Fruit fly (Drosophila melanogaster) whole organism, embryonic: ENCODE results near the gene Indy.

Experiments used
- Aef1 ChIP-seq: fragments of 200-800 bp; sonication (Bioruptor generic); IDR thresholded peaks from 3 replicates; pipeline ENCODE4 v1.3.6; 2022; ENCODE audit warnings: missing biosample characterization, missing genetic modification characterization
- B-H1 ChIP-seq: fragments of 200-800 bp; sonication (Bioruptor generic); IDR thresholded peaks from 3 replicates; pipeline ENCODE4 v1.3.6; 2022; ENCODE audit warnings: missing biosample characterization, missing genetic modification characterization
- CG11247 ChIP-seq: fragments of 200-800 bp; sonication (Bioruptor generic); IDR thresholded peaks from 2 replicates; pipeline ENCODE4 v1.3.6; 2022; ENCODE audit warnings: missing biosample characterization, missing genetic modification characterization
- CG15073 ChIP-seq: fragments of 200-800 bp; sonication (Bioruptor generic); optimal IDR thresholded peaks from 2 replicates; lab custom pipeline; 2016; ENCODE audit warnings: missing biosample characterization, missing genetic modification characterization
- CG1529 ChIP-seq: fragments of 200-800 bp; sonication (Bioruptor generic); optimal IDR thresholded peaks from 3 replicates; lab custom pipeline; 2018; ENCODE audit warnings: missing biosample characterization, missing genetic modification characterization
- CG17385 ChIP-seq: fragments of 200-800 bp; sonication (Bioruptor generic); optimal IDR thresholded peaks from 3 replicates; lab custom pipeline; 2018; ENCODE audit warnings: missing biosample characterization, mild to moderate bottlenecking, missing genetic modification characterization
- CG17912 ChIP-seq: fragments of 200-800 bp; sonication (Bioruptor generic); optimal IDR thresholded peaks from 2 replicates; lab custom pipeline; 2018; ENCODE audit warnings: missing biosample characterization, mild to moderate bottlenecking, missing genetic modification characterization
- CG18764 ChIP-seq: fragments of 200-800 bp; sonication (Bioruptor generic); optimal IDR thresholded peaks from 3 replicates; lab custom pipeline; 2016; ENCODE audit warnings: missing biosample characterization, missing genetic modification characterization
- CG2889 ChIP-seq: fragments of 200-800 bp; sonication (Bioruptor generic); IDR thresholded peaks from 3 replicates; pipeline ENCODE4 v1.3.6; 2022; ENCODE audit warnings: missing biosample characterization, missing genetic modification characterization
- CG34376 ChIP-seq: fragments of 200-800 bp; sonication (Bioruptor generic); optimal IDR thresholded peaks from 2 replicates; lab custom pipeline; 2018; ENCODE audit warnings: missing biosample characterization, mild to moderate bottlenecking, missing genetic modification characterization
- CG3995 ChIP-seq: fragments of 200-800 bp; sonication (Bioruptor generic); optimal IDR thresholded peaks from 3 replicates; lab custom pipeline; 2016; ENCODE audit warnings: missing biosample characterization, missing genetic modification characterization
- CG5180 ChIP-seq: fragments of 200-800 bp; sonication (Bioruptor generic); optimal IDR thresholded peaks from 3 replicates; lab custom pipeline; 2017; ENCODE audit warnings: missing biosample characterization, missing genetic modification characterization, mild to moderate bottlenecking, moderate library complexity, missing genetic modification reagents
- CG5245 ChIP-seq: fragments of 200-800 bp; sonication (Bioruptor generic); optimal IDR thresholded peaks from 3 replicates; lab custom pipeline; 2016; ENCODE audit warnings: missing biosample characterization, missing genetic modification characterization
- CG7839 ChIP-seq: fragments of 200-800 bp; sonication (Bioruptor generic); optimal IDR thresholded peaks from 3 replicates; lab custom pipeline; 2018; ENCODE audit warnings: missing biosample characterization, mild to moderate bottlenecking, missing genetic modification characterization, moderate library complexity
- CG8359 ChIP-seq: fragments of 200-800 bp; sonication (Bioruptor generic); optimal IDR thresholded peaks from 2 replicates; lab custom pipeline; 2017; ENCODE audit warnings: missing biosample characterization, mild to moderate bottlenecking, missing genetic modification characterization, borderline replicate concordance
- CG8924 ChIP-seq: fragments of 200-800 bp; optimal IDR thresholded peaks from 3 replicates; lab custom pipeline; 2019; ENCODE audit warnings: missing biosample characterization, mild to moderate bottlenecking, missing genetic modification characterization, moderate library complexity
- CG9609 ChIP-seq: fragments of 200-800 bp; sonication (Bioruptor generic); optimal IDR thresholded peaks from 3 replicates; lab custom pipeline; 2016; ENCODE audit warnings: missing biosample characterization, missing genetic modification characterization
- Camta ChIP-seq: fragments of 200-800 bp; sonication (Bioruptor generic); optimal IDR thresholded peaks from 2 replicates; lab custom pipeline; 2016; ENCODE audit warnings: missing biosample characterization, missing genetic modification characterization
- Deaf1 ChIP-seq: fragments of 200-800 bp; optimal IDR thresholded peaks from 3 replicates; lab custom pipeline; 2019; ENCODE audit warnings: missing biosample characterization, mild to moderate bottlenecking, missing genetic modification characterization, moderate library complexity
- E2f1 ChIP-seq: fragments of 200-800 bp; sonication (Bioruptor generic); IDR thresholded peaks from 2 replicates; pipeline ENCODE4 v1.3.6; 2022; ENCODE audit warnings: missing biosample characterization, missing genetic modification characterization
- Eip74EF ChIP-seq, 2 experiments: fragments of 200-800 bp in 1 of 2; fragments of >200 bp in 1 of 2; sonication (Bioruptor generic) in 1 of 2; optimal IDR thresholded peaks; 2 replicates each; lab custom pipeline; 2017 to 2019; ENCODE audit warnings: missing biosample characterization in 2 of 2, missing genetic modification characterization in 2 of 2, mild to moderate bottlenecking in 1 of 2, moderate library complexity in 1 of 2
- Gsc ChIP-seq: fragments of 200-800 bp; sonication (Bioruptor generic); IDR thresholded peaks from 2 replicates; pipeline ENCODE4 v1.3.6; 2022; ENCODE audit warnings: missing biosample characterization, missing genetic modification characterization
- Neu2 ChIP-seq: fragments of 200-800 bp; sonication (Bioruptor generic); optimal IDR thresholded peaks from 3 replicates; lab custom pipeline; 2016; ENCODE audit warnings: missing biosample characterization, missing genetic modification characterization, borderline replicate concordance
- Optix ChIP-seq: fragments of 200-800 bp; sonication (Bioruptor generic); IDR thresholded peaks from 3 replicates; pipeline ENCODE4 v1.3.6; 2022; ENCODE audit warnings: missing biosample characterization, missing genetic modification characterization
- Spps ChIP-seq: fragments of 200-800 bp; sonication (Bioruptor generic); optimal IDR thresholded peaks from 2 replicates; lab custom pipeline; 2018; ENCODE audit warnings: missing biosample characterization, mild to moderate bottlenecking, missing genetic modification characterization
- Sry-β ChIP-seq: fragments of 200-800 bp; sonication (Bioruptor generic); optimal IDR thresholded peaks from 2 replicates; lab custom pipeline; 2018; ENCODE audit warnings: missing biosample characterization, mild to moderate bottlenecking, missing genetic modification characterization, moderate library complexity
- Sry-δ ChIP-seq: fragments of 200-800 bp; sonication (Bioruptor generic); optimal IDR thresholded peaks from 2 replicates; lab custom pipeline; 2016; ENCODE audit warnings: missing biosample characterization, missing genetic modification characterization
- Xbp1 ChIP-seq: fragments of 200-800 bp; sonication (Bioruptor generic); optimal IDR thresholded peaks from 3 replicates; lab custom pipeline; 2016; ENCODE audit warnings: missing biosample characterization, mild to moderate bottlenecking, missing genetic modification characterization
- amos ChIP-seq: fragments of 200-800 bp; sonication (Bioruptor generic); IDR thresholded peaks from 2 replicates; pipeline ENCODE4 v1.3.6; 2022; ENCODE audit warnings: missing biosample characterization, missing genetic modification characterization; ENCODE audit not compliant: partially characterized antibody
- ash1 ChIP-seq: fragments of 200-800 bp; sonication (Bioruptor generic); optimal IDR thresholded peaks from 2 replicates; lab custom pipeline; 2018; ENCODE audit warnings: missing biosample characterization, mild to moderate bottlenecking, missing genetic modification characterization
- az2 ChIP-seq: fragments of 200-800 bp; sonication (Bioruptor generic); optimal IDR thresholded peaks from 3 replicates; lab custom pipeline; 2016; ENCODE audit warnings: missing biosample characterization, missing genetic modification characterization
- cas ChIP-seq: fragments of 200-800 bp; sonication (Bioruptor generic); IDR thresholded peaks from 2 replicates; pipeline ENCODE4 v1.3.6; 2022; ENCODE audit warnings: missing biosample characterization, missing genetic modification characterization
- ci ChIP-seq: fragments of 200-800 bp; sonication (Bioruptor generic); IDR thresholded peaks from 3 replicates; pipeline ENCODE4 v1.3.6; 2022; ENCODE audit warnings: missing biosample characterization, missing genetic modification characterization
- cwo ChIP-seq: fragments of 200-800 bp; sonication (Bioruptor generic); optimal IDR thresholded peaks from 3 replicates; lab custom pipeline; 2017; ENCODE audit warnings: missing biosample characterization, missing genetic modification characterization, mild to moderate bottlenecking, moderate library complexity, missing genetic modification reagents
- dan ChIP-seq: fragments of 200-800 bp; sonication (Bioruptor generic); IDR thresholded peaks from 2 replicates; pipeline ENCODE4 v1.3.6; 2022; ENCODE audit warnings: missing biosample characterization, missing genetic modification characterization
- dm ChIP-seq: fragments of 200-800 bp; sonication (Bioruptor generic); optimal IDR thresholded peaks from 3 replicates; lab custom pipeline; 2016; ENCODE audit warnings: missing biosample characterization, missing genetic modification characterization
- dmrt99B ChIP-seq: fragments of 200-800 bp; sonication (Bioruptor generic); optimal IDR thresholded peaks from 2 replicates; lab custom pipeline; 2018; ENCODE audit warnings: missing biosample characterization, mild to moderate bottlenecking, missing genetic modification characterization, moderate library complexity
- en ChIP-seq: fragments of 200-800 bp; sonication (Bioruptor generic); optimal IDR thresholded peaks from 2 replicates; lab custom pipeline; 2016; ENCODE audit warnings: missing biosample characterization, missing genetic modification characterization
- fd3F ChIP-seq: fragments of 200-800 bp; sonication (Bioruptor generic); optimal IDR thresholded peaks from 2 replicates; lab custom pipeline; 2018; ENCODE audit warnings: missing biosample characterization, mild to moderate bottlenecking, missing genetic modification characterization, moderate library complexity
- hkb ChIP-seq, 2 experiments: fragments of 200-800 bp in 1 of 2; fragments of >200 bp in 1 of 2; sonication (Bioruptor generic) in 1 of 2; IDR thresholded peaks in 1 of 2; optimal IDR thresholded peaks in 1 of 2; 2 replicates each; pipeline versions ENCODE4 v1.3.6 to Lab custom; 2017 to 2022; ENCODE audit warnings: missing biosample characterization in 1 of 2, missing genetic modification characterization in 1 of 2
- hth ChIP-seq: fragments of >200 bp; optimal IDR thresholded peaks from 2 replicates; lab custom pipeline; 2017; ENCODE audit warnings: inconsistent platforms
- kah ChIP-seq: fragments of 200-800 bp; sonication (Bioruptor generic); optimal IDR thresholded peaks from 2 replicates; lab custom pipeline; 2018; ENCODE audit warnings: missing biosample characterization, mild to moderate bottlenecking, missing genetic modification characterization
- kni ChIP-seq: fragments of 200-800 bp; sonication (Bioruptor generic); optimal IDR thresholded peaks from 3 replicates; lab custom pipeline; 2017; ENCODE audit warnings: mild to moderate bottlenecking, missing biosample characterization, missing genetic modification reagents, missing genetic modification characterization
- nerfin-2 ChIP-seq: fragments of 200-800 bp; sonication (Bioruptor generic); IDR thresholded peaks from 2 replicates; pipeline ENCODE4 v1.3.6; 2022; ENCODE audit warnings: missing biosample characterization, missing genetic modification characterization; ENCODE audit not compliant: partially characterized antibody
- nmo ChIP-seq: fragments of 200-800 bp; sonication (Bioruptor generic); optimal IDR thresholded peaks from 2 replicates; lab custom pipeline; 2018; ENCODE audit warnings: missing biosample characterization, mild to moderate bottlenecking, missing genetic modification characterization, moderate library complexity
- pita ChIP-seq: fragments of 200-800 bp; sonication (Bioruptor generic); optimal IDR thresholded peaks from 2 replicates; lab custom pipeline; 2017; ENCODE audit warnings: missing biosample characterization, mild to moderate bottlenecking, missing genetic modification characterization
- scrt ChIP-seq: fragments of 200-800 bp; sonication (Bioruptor generic); optimal IDR thresholded peaks from 2 replicates; lab custom pipeline; 2018; ENCODE audit warnings: missing biosample characterization, mild to moderate bottlenecking, missing genetic modification characterization, moderate library complexity
- sisA ChIP-seq: fragments of 200-800 bp; sonication (Bioruptor generic); IDR thresholded peaks from 2 replicates; pipeline ENCODE4 v1.3.6; 2022; ENCODE audit warnings: missing biosample characterization, missing genetic modification characterization
- unc-4 ChIP-seq: fragments of 200-800 bp; sonication (Bioruptor generic); IDR thresholded peaks from 2 replicates; pipeline ENCODE4 v1.3.6; 2022; ENCODE audit warnings: missing biosample characterization, missing genetic modification characterization; ENCODE audit not compliant: partially characterized antibody
- zf30C ChIP-seq: fragments of 200-800 bp; sonication (Bioruptor generic); optimal IDR thresholded peaks from 3 replicates; lab custom pipeline; 2018; ENCODE audit warnings: missing biosample characterization, mild to moderate bottlenecking, missing genetic modification characterization

Indy gene

DNA sequence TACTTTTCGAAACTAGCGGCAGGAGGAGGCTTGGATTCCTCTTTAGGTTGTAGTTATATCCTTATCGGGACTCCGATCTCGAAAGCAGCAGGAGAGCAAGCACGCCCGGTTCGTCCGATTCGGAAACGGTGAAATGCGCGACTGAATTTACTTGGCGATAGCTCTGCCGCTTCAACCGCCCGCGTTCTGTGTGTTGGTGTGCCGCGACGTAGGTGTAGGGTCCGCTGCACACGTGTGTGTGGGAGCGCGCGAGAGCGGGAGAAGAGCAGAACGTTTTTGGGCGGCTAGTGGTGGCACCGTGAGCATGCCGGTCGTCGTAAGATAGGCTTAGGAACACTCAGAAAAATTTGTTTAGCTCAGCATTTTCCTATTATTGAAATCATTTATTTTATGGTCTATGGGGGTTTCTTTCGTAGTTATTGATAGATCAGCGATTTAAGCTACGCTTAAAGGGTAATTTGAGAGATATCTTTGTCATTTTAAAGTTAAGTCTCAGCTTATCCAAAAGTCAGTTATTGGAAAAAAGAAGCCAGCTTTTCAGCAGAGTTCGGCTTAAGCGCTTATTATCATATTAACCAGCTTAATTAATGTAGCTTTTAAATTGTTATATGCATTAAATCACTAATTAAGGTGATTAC lies 5.6 kb downstream of the Indy start (continued):
- TF ChIP-seq Neu2 (no peak), Optix (GFP tag; lab: Robert Waterston, UW) (no peak), ci (GFP tag; lab: Robert Waterston, UW) (no peak), CG5245 (GFP tag; lab: Kevin White, UChicago) (peak; percentile 22), dmrt99B (peak; percentile 33), Gsc (no peak), Sry-δ (peak; percentile 78), Sry-β (GFP tag; lab: Kevin White, UChicago) (no peak), CG2889 (GFP tag; lab: Robert Waterston, UW) (no peak), hkb (optimal IDR thresholded peaks at IDR 0.05; lab: Kevin White, UChicago) (no peak), hkb (GFP tag; IDR thresholded peaks at IDR 0.05; lab: Robert Waterston, UW) (no peak), unc-4 (GFP tag; lab: Robert Waterston, UW) (no peak), CG34376 (GFP tag; lab: Kevin White, UChicago) (peak; percentile 34), CG11247 (GFP tag; lab: Robert Waterston, UW) (no peak), az2 (no peak), Deaf1 (tag; lab: Kevin White, UChicago) (peak; percentile 67), CG18764 (GFP tag; lab: Kevin White, UChicago) (no peak), kah (GFP tag; lab: Kevin White, UChicago) (no peak), dm (GFP tag; lab: Kevin White, UChicago) (peak; percentile 28), CG7839 (tag; lab: Kevin White, UChicago) (peak; percentile 44), B-H1 (GFP tag; lab: Robert Waterston, UW) (no peak), nerfin-2 (GFP tag; lab: Robert Waterston, UW) (no peak), Xbp1 (GFP tag; lab: Kevin White, UChicago) (peak; percentile 42), en (GFP tag; lab: Kevin White, UChicago) (no peak), CG17912 (GFP tag; lab: Kevin White, UChicago) (no peak), dan (GFP tag; lab: Robert Waterston, UW) (no peak), kni (GFP tag; lab: Kevin White, UChicago) (peak; percentile 57), Spps (tag; lab: Kevin White, UChicago) (no peak), hth (no peak), CG3995 (GFP tag; lab: Kevin White, UChicago) (peak; percentile 2), CG5180 (GFP tag; lab: Kevin White, UChicago) (no peak), zf30C (peak; percentile 88), Eip74EF (GFP tag; optimal IDR thresholded peaks at IDR 0.05; lab: Kevin White, UChicago) (no peak), E2f1 (GFP tag; lab: Robert Waterston, UW) (no peak), ash1 (GFP tag; lab: Kevin White, UChicago) (no peak), CG15073 (GFP tag; lab: Kevin White, UChicago) (no peak), pita (no peak), CG8359 (GFP tag; lab: Kevin White, UChicago) (no peak), CG9609 (GFP tag; lab: Kevin White, UChicago) (no peak), cwo (GFP tag; lab: Kevin White, UChicago) (peak; percentile 22), Aef1 (GFP tag; lab: Robert Waterston, UW) (no peak), CG1529 (GFP tag; lab: Kevin White, UChicago) (no peak), nmo (no peak), scrt (GFP tag; lab: Kevin White, UChicago) (no peak), sisA (GFP tag; lab: Robert Waterston, UW) (no peak), CG8924 (tag; lab: Kevin White, UChicago) (peak; percentile 54), Camta (GFP tag; lab: Kevin White, UChicago) (peak; percentile 17), fd3F (GFP tag; lab: Kevin White, UChicago) (no peak), amos (GFP tag; lab: Robert Waterston, UW) (no peak), cas (GFP tag; lab: Robert Waterston, UW) (no peak), CG17385 (no peak)
